Fruit fly (Drosophila melanogaster) whole organism, embryonic: ENCODE measurements around the gene Wwox.

Experiments
- B-H1 ChIP-seq: fragments of 200-800 bp; sonication (Bioruptor generic); IDR thresholded peaks from 3 replicates; pipeline ENCODE4 v1.3.6; 2022; ENCODE audit warnings: missing biosample characterization, missing genetic modification characterization
- Blimp-1 ChIP-seq: fragments of 200-800 bp; sonication (Bioruptor generic); optimal IDR thresholded peaks from 3 replicates; lab custom pipeline; 2018; ENCODE audit warnings: missing biosample characterization, missing genetic modification characterization, mild to moderate bottlenecking, moderate library complexity, missing genetic modification reagents
- CG10366 ChIP-seq: fragments of 200-800 bp; sonication (Bioruptor generic); IDR thresholded peaks from 2 replicates; pipeline ENCODE4 v1.3.6; 2022; ENCODE audit warnings: missing biosample characterization, missing genetic modification characterization
- CG11247 ChIP-seq: fragments of 200-800 bp; sonication (Bioruptor generic); IDR thresholded peaks from 2 replicates; pipeline ENCODE4 v1.3.6; 2022; ENCODE audit warnings: missing biosample characterization, missing genetic modification characterization
- CG12942 ChIP-seq: fragments of 200-800 bp; sonication (Bioruptor generic); optimal IDR thresholded peaks from 3 replicates; lab custom pipeline; 2016; ENCODE audit warnings: missing biosample characterization, missing genetic modification characterization
- CG13296 ChIP-seq: fragments of 200-800 bp; sonication (Bioruptor generic); optimal IDR thresholded peaks from 3 replicates; lab custom pipeline; 2018; ENCODE audit warnings: missing biosample characterization, mild to moderate bottlenecking, missing genetic modification characterization
- CG13624 ChIP-seq: fragments of 200-800 bp; sonication (Bioruptor generic); optimal IDR thresholded peaks from 2 replicates; lab custom pipeline; 2016; ENCODE audit warnings: missing biosample characterization, missing genetic modification characterization
- CG14441 ChIP-seq: fragments of 200-800 bp; sonication (Bioruptor generic); IDR thresholded peaks from 2 replicates; pipeline ENCODE4 v1.3.6; 2022; ENCODE audit warnings: missing biosample characterization, missing genetic modification characterization
- CG15514 ChIP-seq: fragments of 200-800 bp; sonication (Bioruptor generic); optimal IDR thresholded peaks from 3 replicates; lab custom pipeline; 2017; ENCODE audit warnings: missing biosample characterization, missing genetic modification characterization, mild to moderate bottlenecking, moderate library complexity, missing genetic modification reagents
- CG15696 ChIP-seq: fragments of 200-800 bp; sonication (Bioruptor generic); optimal IDR thresholded peaks from 2 replicates; lab custom pipeline; 2019; ENCODE audit warnings: missing biosample characterization, mild to moderate bottlenecking, missing genetic modification characterization, moderate library complexity
- CG17328 ChIP-seq: fragments of 200-800 bp; sonication (Bioruptor generic); IDR thresholded peaks from 2 replicates; pipeline ENCODE4 v1.3.6; 2022; ENCODE audit warnings: missing biosample characterization, missing genetic modification characterization
- CG17802 ChIP-seq: fragments of 200-800 bp; sonication (Bioruptor generic); optimal IDR thresholded peaks from 2 replicates; lab custom pipeline; 2018; ENCODE audit warnings: missing biosample characterization, mild to moderate bottlenecking, missing genetic modification characterization, moderate library complexity
- CG1792 ChIP-seq: fragments of 200-800 bp; sonication (Bioruptor generic); optimal IDR thresholded peaks from 2 replicates; lab custom pipeline; 2016; ENCODE audit warnings: missing biosample characterization, missing genetic modification characterization
- CG18262 ChIP-seq: fragments of 200-800 bp; optimal IDR thresholded peaks from 3 replicates; lab custom pipeline; 2019; ENCODE audit warnings: missing biosample characterization, mild to moderate bottlenecking, missing genetic modification characterization, moderate library complexity
- CG18619 ChIP-seq: fragments of 200-800 bp; sonication (Bioruptor generic); optimal IDR thresholded peaks from 3 replicates; lab custom pipeline; 2017; ENCODE audit warnings: missing biosample characterization, mild to moderate bottlenecking, missing genetic modification characterization
- CG2202 ChIP-seq: fragments of 200-800 bp; sonication (Bioruptor generic); optimal IDR thresholded peaks from 2 replicates; lab custom pipeline; 2018; ENCODE audit warnings: missing biosample characterization, mild to moderate bottlenecking, missing genetic modification characterization
- CG4424 ChIP-seq: fragments of 200-800 bp; sonication (Bioruptor generic); optimal IDR thresholded peaks from 3 replicates; lab custom pipeline; 2016; ENCODE audit warnings: missing biosample characterization, missing genetic modification characterization
- CG4854 ChIP-seq: fragments of 200-800 bp; sonication (Bioruptor generic); optimal IDR thresholded peaks from 2 replicates; lab custom pipeline; 2016; ENCODE audit warnings: missing biosample characterization, missing genetic modification characterization, inconsistent platforms
- CG6254 ChIP-seq: fragments of 200-800 bp; sonication (Bioruptor generic); optimal IDR thresholded peaks from 3 replicates; lab custom pipeline; 2017; ENCODE audit warnings: mild to moderate bottlenecking, missing biosample characterization, missing genetic modification reagents, missing genetic modification characterization
- CG6272 ChIP-seq: fragments of 200-800 bp; sonication (Bioruptor generic); IDR thresholded peaks from 2 replicates; pipeline ENCODE4 v1.3.6; 2022; ENCODE audit warnings: missing biosample characterization, missing genetic modification characterization
- D19A ChIP-seq: fragments of 200-800 bp; optimal IDR thresholded peaks from 3 replicates; lab custom pipeline; 2019; ENCODE audit warnings: missing biosample characterization, mild to moderate bottlenecking, missing genetic modification characterization, moderate library complexity
- Gug ChIP-seq: fragments of 200-800 bp; sonication (Bioruptor generic); IDR thresholded peaks from 4 replicates; pipeline ENCODE4 v1.3.6; 2022; ENCODE audit warnings: missing biosample characterization, missing genetic modification characterization
- HHEX ChIP-seq: fragments of 200-800 bp; sonication (Bioruptor generic); optimal IDR thresholded peaks from 3 replicates; lab custom pipeline; 2017; ENCODE audit warnings: missing biosample characterization, mild to moderate bottlenecking, missing genetic modification characterization, missing genetic modification reagents
- HmgZ ChIP-seq: fragments of 200-800 bp; sonication (Bioruptor generic); optimal IDR thresholded peaks from 2 replicates; lab custom pipeline; 2018; ENCODE audit warnings: missing biosample characterization, mild to moderate bottlenecking, missing genetic modification characterization
- Mad ChIP-seq: fragments of 200-800 bp; sonication (Bioruptor generic); optimal IDR thresholded peaks from 2 replicates; lab custom pipeline; 2016; ENCODE audit warnings: missing biosample characterization, missing genetic modification characterization
- Meics ChIP-seq: fragments of 200-800 bp; sonication (Bioruptor generic); optimal IDR thresholded peaks from 2 replicates; lab custom pipeline; 2017; ENCODE audit warnings: missing biosample characterization, mild to moderate bottlenecking, missing genetic modification characterization
- PHDP ChIP-seq: fragments of 200-800 bp; sonication (Bioruptor generic); optimal IDR thresholded peaks from 3 replicates; lab custom pipeline; 2018; ENCODE audit warnings: missing biosample characterization, mild to moderate bottlenecking, missing genetic modification characterization, moderate library complexity
- Ptx1 ChIP-seq: fragments of 200-800 bp; sonication (Bioruptor generic); IDR thresholded peaks from 2 replicates; pipeline ENCODE4 v1.3.6; 2022; ENCODE audit warnings: missing biosample characterization, missing genetic modification characterization
- Rx ChIP-seq: fragments of 200-800 bp; sonication (Bioruptor generic); IDR thresholded peaks from 2 replicates; pipeline ENCODE4 v1.3.6; 2022; ENCODE audit warnings: missing biosample characterization, missing genetic modification characterization
- aop ChIP-seq: fragments of 200-800 bp; sonication (Bioruptor generic); IDR thresholded peaks from 2 replicates; pipeline ENCODE4 v1.3.6; 2022; ENCODE audit warnings: missing biosample characterization, missing genetic modification characterization
- bab2 ChIP-seq: fragments of 200-800 bp; sonication (Bioruptor generic); optimal IDR thresholded peaks from 2 replicates; lab custom pipeline; 2016; ENCODE audit warnings: missing biosample characterization, missing genetic modification characterization
- bowl ChIP-seq: fragments of 200-800 bp; sonication (Bioruptor generic); IDR thresholded peaks from 2 replicates; pipeline ENCODE4 v1.3.6; 2022; ENCODE audit warnings: missing biosample characterization, missing genetic modification characterization
- chn ChIP-seq: fragments of 200-800 bp; sonication (Bioruptor generic); optimal IDR thresholded peaks from 2 replicates; lab custom pipeline; 2016; ENCODE audit warnings: missing biosample characterization, missing genetic modification characterization
- dmrt99B ChIP-seq: fragments of 200-800 bp; sonication (Bioruptor generic); optimal IDR thresholded peaks from 2 replicates; lab custom pipeline; 2018; ENCODE audit warnings: missing biosample characterization, mild to moderate bottlenecking, missing genetic modification characterization, moderate library complexity
- esg ChIP-seq: fragments of 200-800 bp; sonication (Bioruptor generic); conservative IDR thresholded peaks from 2 replicates; pipeline ENCODE4 v1.3.6; 2022; ENCODE audit warnings: missing biosample characterization, missing genetic modification characterization
- gsb-n ChIP-seq: fragments of 200-800 bp; sonication (Bioruptor generic); optimal IDR thresholded peaks from 3 replicates; lab custom pipeline; 2018; ENCODE audit warnings: missing biosample characterization, mild to moderate bottlenecking, missing genetic modification characterization
- ind ChIP-seq: fragments of 200-800 bp; sonication (Bioruptor generic); optimal IDR thresholded peaks from 3 replicates; lab custom pipeline; 2016; ENCODE audit warnings: missing biosample characterization, missing genetic modification characterization
- lmd ChIP-seq: fragments of 200-800 bp; sonication (Bioruptor generic); IDR thresholded peaks from 2 replicates; pipeline ENCODE4 v1.3.6; 2022; ENCODE audit warnings: missing biosample characterization, missing genetic modification characterization
- nmo ChIP-seq: fragments of 200-800 bp; sonication (Bioruptor generic); optimal IDR thresholded peaks from 2 replicates; lab custom pipeline; 2018; ENCODE audit warnings: missing biosample characterization, mild to moderate bottlenecking, missing genetic modification characterization, moderate library complexity
- nom ChIP-seq: fragments of 200-800 bp; sonication (Bioruptor generic); optimal IDR thresholded peaks from 2 replicates; lab custom pipeline; 2017; ENCODE audit warnings: missing biosample characterization, missing genetic modification characterization, mild to moderate bottlenecking, moderate library complexity, missing genetic modification reagents
- phol ChIP-seq: fragments of 200-800 bp; sonication (Bioruptor generic); optimal IDR thresholded peaks from 3 replicates; lab custom pipeline; 2018; ENCODE audit warnings: missing biosample characterization, mild to moderate bottlenecking, missing genetic modification characterization, moderate library complexity
- pros ChIP-seq: fragments of 200-800 bp; sonication (Bioruptor generic); optimal IDR thresholded peaks from 3 replicates; lab custom pipeline; 2019; ENCODE audit warnings: missing biosample characterization, mild to moderate bottlenecking, missing genetic modification characterization, moderate library complexity
- row ChIP-seq: fragments of 200-800 bp; sonication (Bioruptor generic); IDR thresholded peaks from 3 replicates; pipeline ENCODE4 v1.3.6; 2022; ENCODE audit warnings: missing biosample characterization, missing genetic modification characterization
- sc ChIP-seq, 3 experiments: fragments of >200 bp in 2 of 3; fragments of 200-800 bp in 1 of 3; sonication (Bioruptor generic) in 1 of 3; optimal IDR thresholded peaks; 2 replicates in 2 of 3; 3 replicates in 1 of 3; lab custom pipeline; 2017; ENCODE audit warnings: mild to moderate bottlenecking in 1 of 3, missing biosample characterization in 1 of 3, missing genetic modification characterization in 1 of 3, missing genetic modification reagents in 1 of 3
- shn ChIP-seq: fragments of 200-800 bp; sonication (Bioruptor generic); optimal IDR thresholded peaks from 3 replicates; lab custom pipeline; 2016; ENCODE audit warnings: missing biosample characterization, missing genetic modification characterization
- sr ChIP-seq: fragments of 200-800 bp; sonication (Bioruptor generic); IDR thresholded peaks from 3 replicates; pipeline ENCODE4 v1.3.6; 2022; ENCODE audit warnings: missing biosample characterization, missing genetic modification characterization
- toy ChIP-seq: fragments of 200-800 bp; sonication (Bioruptor generic); IDR thresholded peaks from 2 replicates; pipeline ENCODE4 v1.3.6; 2022; ENCODE audit warnings: missing biosample characterization, missing genetic modification characterization
- trem ChIP-seq: fragments of 200-800 bp; optimal IDR thresholded peaks from 3 replicates; lab custom pipeline; 2019; ENCODE audit warnings: missing biosample characterization, mild to moderate bottlenecking, missing genetic modification characterization, moderate library complexity
- twi ChIP-seq: fragments of 200-800 bp; optimal IDR thresholded peaks from 2 replicates; lab custom pipeline; 2019; ENCODE audit warnings: missing biosample characterization, mild to moderate bottlenecking, missing genetic modification characterization, moderate library complexity
- vvl ChIP-seq: fragments of 200-800 bp; sonication (Bioruptor generic); IDR thresholded peaks from 2 replicates; pipeline ENCODE4 v1.3.6; 2022; ENCODE audit warnings: missing biosample characterization, missing genetic modification characterization

Wwox gene

dm6 chr2L:8034734-8035133 lies 30.6 kb upstream of the Wwox start:
- TF ChIP-seq CG12942 (GFP tag; lab: Kevin White, UChicago) (peak; percentile 14), twi (no peak), Rx (peak; percentile 25; the same call in 1 of the 2 replicates), row (GFP tag; lab: Robert Waterston, UW) (peak; percentile 85), aop (GFP tag; lab: Robert Waterston, UW) (no peak), bowl (peak; percentile 48; the same call in 1 of the 2 replicates), sc (optimal IDR thresholded peaks at IDR 0.05; lab: Kevin White, UChicago) (no peak), sc (GFP tag; optimal IDR thresholded peaks at IDR 0.05; lab: Kevin White, UChicago) (peak; percentile 9), nmo (GFP tag; lab: Kevin White, UChicago) (peak; percentile 59), ind (GFP tag; lab: Kevin White, UChicago) (peak; percentile 51), Blimp-1 (GFP tag; lab: Kevin White, UChicago) (peak; percentile 63), toy (no peak), nom (GFP tag; lab: Kevin White, UChicago) (no peak), CG18262 (tag; lab: Kevin White, UChicago) (peak; percentile 64), trem (tag; lab: Kevin White, UChicago) (peak; percentile 34), CG11247 (peak; percentile 48; the same call in 1 of the 2 replicates), CG15514 (GFP tag; lab: Kevin White, UChicago) (peak; percentile 29), dmrt99B (tag; lab: Kevin White, UChicago) (peak; percentile 72), CG6272 (GFP tag; lab: Robert Waterston, UW) (no peak), CG1792 (no peak), Ptx1 (GFP tag; lab: Robert Waterston, UW) (peak; percentile 72), CG4854 (GFP tag; lab: Kevin White, UChicago) (no peak), PHDP (tag; lab: Kevin White, UChicago) (peak; percentile 72), chn (GFP tag; lab: Kevin White, UChicago) (peak; percentile 37), sr (GFP tag; lab: Robert Waterston, UW) (peak; percentile 85), gsb-n (tag; lab: Kevin White, UChicago) (peak; percentile 20), esg (peak; percentile 72), CG13624 (peak; percentile 37), CG13296 (GFP tag; lab: Kevin White, UChicago) (peak; percentile 53), pros (GFP tag; lab: Kevin White, UChicago) (no peak), HmgZ (tag; lab: Kevin White, UChicago) (peak; percentile 48), CG4424 (GFP tag; lab: Kevin White, UChicago) (peak; percentile 12), CG6254 (GFP tag; lab: Kevin White, UChicago) (peak; percentile 45), bab2 (GFP tag; lab: Kevin White, UChicago) (peak; percentile 27), Gug (GFP tag; lab: Robert Waterston, UW) (0 out of 4 replicates have a peak, but pooled peaks have one; percentile 7), CG10366 (GFP tag; lab: Robert Waterston, UW) (peak; percentile 53; the same call in 1 of the 2 replicates), Meics (peak; percentile 53), CG17802 (tag; lab: Kevin White, UChicago) (no peak), D19A (tag; lab: Kevin White, UChicago) (peak; percentile 61), CG15696 (tag; lab: Kevin White, UChicago) (peak; percentile 36), CG17328 (GFP tag; lab: Robert Waterston, UW) (peak; percentile 61), Mad (no peak), phol (tag; lab: Kevin White, UChicago) (peak; percentile 53), CG18619 (GFP tag; lab: Kevin White, UChicago) (peak; percentile 23), CG2202 (tag; lab: Kevin White, UChicago) (peak; percentile 1), vvl (peak; percentile 73), HHEX (GFP tag; lab: Kevin White, UChicago) (peak; percentile 54), lmd (peak; percentile 67), B-H1 (GFP tag; lab: Robert Waterston, UW) (peak; percentile 43; the same call in 2 of the 3 replicates), CG14441 (GFP tag; lab: Robert Waterston, UW) (peak; percentile 59; the same call in 1 of the 2 replicates), shn (GFP tag; lab: Kevin White, UChicago) (peak; percentile 16)
